Worm (Caenorhabditis elegans): ENCODE measurements around the gene Y22F5A.11.

ce11 chrV:10287260-10287659 is 11.8 kb upstream of the Y22F5A.11 start, which contains the start of gene B0024.3:
- TF ChIP-seq klf-2 (GFP tag; conservative IDR thresholded peaks at IDR 0.05) (no peak), flt-1 (GFP tag; IDR thresholded peaks at IDR 0.05) (no peak), ref-1 (GFP tag; conservative IDR thresholded peaks at IDR 0.05) (no peak)

Data from whole organism, midembryonic.